ENCODE assay signal across 1 fruit fly cellular context in genomic region chrX:14839047-14839446, dm6.
TF ChIP-seq lines count a peak whose summit lies in the region.

Gene CG32590 (minus strand): TSS chrX:14839106.
Gene Flo2 (plus strand): TSS chrX:14839376.

TF ChIP-seq in whole organism, embryonic, 481 proteins besides CTCF, POLR2A, EP300 and RAD21 (continued from another document and continues in another):
- peak; percentile 68; the same call in 2 of the 3 replicates for TF ChIP-seq CG6175 (GFP tag; IDR thresholded peaks at IDR 0.05; lab: Robert Waterston, UW)
- no peak for TF ChIP-seq CG31388 (GFP tag; optimal IDR thresholded peaks at IDR 0.05; lab: Kevin White, UChicago)
- TF ChIP-seq HLH54F (GFP tag; optimal IDR thresholded peaks at IDR 0.05; lab: Kevin White, UChicago): peak; percentile 83
- TF ChIP-seq CG4820 (GFP tag; optimal IDR thresholded peaks at IDR 0.05; lab: Kevin White, UChicago): peak; percentile 50
- no peak for TF ChIP-seq Hr39 (optimal IDR thresholded peaks at IDR 0.05; lab: Kevin White, UChicago)
- TF ChIP-seq Gsc (GFP tag; IDR thresholded peaks at IDR 0.05; lab: Robert Waterston, UW): peak; percentile 25; the same call in 1 of the 2 replicates
- peak; percentile 77 for TF ChIP-seq ssp (GFP tag; IDR thresholded peaks at IDR 0.05; lab: Robert Waterston, UW)
- peak; percentile 67 for TF ChIP-seq CG4730 (GFP tag; IDR thresholded peaks at IDR 0.05; lab: Robert Waterston, UW)
- peak; percentile 79 for TF ChIP-seq ken (GFP tag; IDR thresholded peaks at IDR 0.05; lab: Robert Waterston, UW)
- no peak for TF ChIP-seq org-1 (GFP tag; optimal IDR thresholded peaks at IDR 0.05; lab: Kevin White, UChicago)
- TF ChIP-seq CG8388 (GFP tag; optimal IDR thresholded peaks at IDR 0.05; lab: Kevin White, UChicago): peak; percentile 58
- peak; percentile 79 for TF ChIP-seq CG11560 (tag; IDR thresholded peaks at IDR 0.05; lab: Robert Waterston, UW)
- TF ChIP-seq sisA (GFP tag; IDR thresholded peaks at IDR 0.05; lab: Robert Waterston, UW): peak; percentile 84
- peak; percentile 80 for TF ChIP-seq Hsf (GFP tag; optimal IDR thresholded peaks at IDR 0.05; lab: Kevin White, UChicago)
- peak; percentile 18; the same call in 1 of the 3 replicates for TF ChIP-seq jigr1 (GFP tag; IDR thresholded peaks at IDR 0.05; lab: Robert Waterston, UW)
- peak; percentile 83 for TF ChIP-seq Atf6 (GFP tag; IDR thresholded peaks at IDR 0.05; lab: Robert Waterston, UW)
- peak; percentile 50 for TF ChIP-seq CG15601 (tag; optimal IDR thresholded peaks at IDR 0.05; lab: Kevin White, UChicago)
- TF ChIP-seq tup (GFP tag; optimal IDR thresholded peaks at IDR 0.05; lab: Kevin White, UChicago): peak; percentile 55
- peak; percentile 64; the same call in 2 of the 3 replicates for TF ChIP-seq CG11695 (GFP tag; IDR thresholded peaks at IDR 0.05; lab: Robert Waterston, UW)
- TF ChIP-seq disco-r (GFP tag; optimal IDR thresholded peaks at IDR 0.05; lab: Kevin White, UChicago): peak; percentile 19
- TF ChIP-seq CG1602 (GFP tag; optimal IDR thresholded peaks at IDR 0.05; lab: Kevin White, UChicago): peak; percentile 67
- TF ChIP-seq CG7271 (tag; optimal IDR thresholded peaks at IDR 0.05; lab: Kevin White, UChicago): peak; percentile 15
- peak; percentile 12 for TF ChIP-seq CG33557 (GFP tag; optimal IDR thresholded peaks at IDR 0.05; lab: Kevin White, UChicago)
- TF ChIP-seq Dref (GFP tag; IDR thresholded peaks at IDR 0.05; lab: Robert Waterston, UW): peak; percentile 85
- TF ChIP-seq CG12769 (tag; optimal IDR thresholded peaks at IDR 0.05; lab: Kevin White, UChicago): no peak
- TF ChIP-seq CG2678 (tag; optimal IDR thresholded peaks at IDR 0.05; lab: Kevin White, UChicago): peak; percentile 60
- TF ChIP-seq sd (tag; optimal IDR thresholded peaks at IDR 0.05; lab: Kevin White, UChicago): no peak
- no peak for TF ChIP-seq CG9437 (GFP tag; optimal IDR thresholded peaks at IDR 0.05; lab: Kevin White, UChicago)
- 0 out of 2 replicates have a peak, but pooled peaks have one; percentile 24 for TF ChIP-seq dan (GFP tag; IDR thresholded peaks at IDR 0.05; lab: Robert Waterston, UW)
- TF ChIP-seq CG31441 (GFP tag; IDR thresholded peaks at IDR 0.05; lab: Robert Waterston, UW): peak; percentile 50; the same call in 1 of the 2 replicates
- peak; percentile 76 for TF ChIP-seq CG12942 (GFP tag; optimal IDR thresholded peaks at IDR 0.05; lab: Kevin White, UChicago)
- peak; percentile 55 for TF ChIP-seq Taf1 (GFP tag; IDR thresholded peaks at IDR 0.05; lab: Robert Waterston, UW)
- TF ChIP-seq odd (GFP tag; optimal IDR thresholded peaks at IDR 0.05; lab: Kevin White, UChicago): no peak
- TF ChIP-seq pros (GFP tag; optimal IDR thresholded peaks at IDR 0.05; lab: Kevin White, UChicago): no peak
- TF ChIP-seq Poxn (GFP tag; IDR thresholded peaks at IDR 0.05; lab: Robert Waterston, UW): no peak; the same call in 1 of the 2 replicates
- TF ChIP-seq maf-S (GFP tag; optimal IDR thresholded peaks at IDR 0.05; lab: Kevin White, UChicago): peak; percentile 72
- peak; percentile 94 for TF ChIP-seq CG6791 (GFP tag; IDR thresholded peaks at IDR 0.05; lab: Robert Waterston, UW; ENCODE audit: partially characterized antibody)
- peak; percentile 77 for TF ChIP-seq Awh (GFP tag; IDR thresholded peaks at IDR 0.05; lab: Robert Waterston, UW)
- TF ChIP-seq CG12744 (GFP tag; optimal IDR thresholded peaks at IDR 0.05; lab: Kevin White, UChicago): no peak
- TF ChIP-seq CG13287 (GFP tag; IDR thresholded peaks at IDR 0.05; lab: Robert Waterston, UW; ENCODE audit: partially characterized antibody): peak; percentile 98
- no peak for TF ChIP-seq Hr78 (GFP tag; optimal IDR thresholded peaks at IDR 0.05; lab: Kevin White, UChicago)
- TF ChIP-seq cad (GFP tag; optimal IDR thresholded peaks at IDR 0.05; lab: Kevin White, UChicago): no peak
- TF ChIP-seq lov (optimal IDR thresholded peaks at IDR 0.05; lab: Kevin White, UChicago): no peak
- peak; percentile 47; the same call in 1 of the 3 replicates for TF ChIP-seq lov (GFP tag; IDR thresholded peaks at IDR 0.05; lab: Robert Waterston, UW)
- TF ChIP-seq CG5180 (GFP tag; optimal IDR thresholded peaks at IDR 0.05; lab: Kevin White, UChicago): no peak
- TF ChIP-seq CG15011 (GFP tag; optimal IDR thresholded peaks at IDR 0.05; lab: Kevin White, UChicago): no peak
- TF ChIP-seq CG12236 (GFP tag; optimal IDR thresholded peaks at IDR 0.05; lab: Kevin White, UChicago): peak; percentile 10
- TF ChIP-seq fru (optimal IDR thresholded peaks at IDR 0.05; lab: Kevin White, UChicago): no peak
- TF ChIP-seq CG8765 (GFP tag; IDR thresholded peaks at IDR 0.05; lab: Robert Waterston, UW): peak; percentile 79
- peak; percentile 90 for TF ChIP-seq CG2120 (GFP tag; optimal IDR thresholded peaks at IDR 0.05; lab: Kevin White, UChicago)
- TF ChIP-seq ERR (GFP tag; optimal IDR thresholded peaks at IDR 0.05; lab: Kevin White, UChicago): peak; percentile 47
- TF ChIP-seq MESR4 (GFP tag; optimal IDR thresholded peaks at IDR 0.05; lab: Kevin White, UChicago): peak; percentile 25
- TF ChIP-seq CG12155 (GFP tag; optimal IDR thresholded peaks at IDR 0.05; lab: Kevin White, UChicago): peak; percentile 66
- peak; percentile 59 for TF ChIP-seq Drgx (GFP tag; IDR thresholded peaks at IDR 0.05; lab: Robert Waterston, UW)
- peak; percentile 74 for TF ChIP-seq CG4424 (GFP tag; optimal IDR thresholded peaks at IDR 0.05; lab: Kevin White, UChicago)
- TF ChIP-seq CG8281 (tag; optimal IDR thresholded peaks at IDR 0.05; lab: Kevin White, UChicago): peak; percentile 15
- TF ChIP-seq CG11247 (GFP tag; IDR thresholded peaks at IDR 0.05; lab: Robert Waterston, UW): peak; percentile 81
- TF ChIP-seq Bteb2 (GFP tag; optimal IDR thresholded peaks at IDR 0.05; lab: Kevin White, UChicago): peak; percentile 53
- peak; percentile 52 for TF ChIP-seq slp2 (GFP tag; optimal IDR thresholded peaks at IDR 0.05; lab: Kevin White, UChicago)
- no peak for TF ChIP-seq Hmx (GFP tag; optimal IDR thresholded peaks at IDR 0.05; lab: Kevin White, UChicago)
- peak; percentile 79 for TF ChIP-seq ase (GFP tag; IDR thresholded peaks at IDR 0.05; lab: Robert Waterston, UW)
- TF ChIP-seq Rx (GFP tag; IDR thresholded peaks at IDR 0.05; lab: Robert Waterston, UW): peak; percentile 28; the same call in 1 of the 2 replicates
- TF ChIP-seq h (optimal IDR thresholded peaks at IDR 0.05; lab: Kevin White, UChicago): no peak
- peak; percentile 38 for TF ChIP-seq CG16815 (GFP tag; optimal IDR thresholded peaks at IDR 0.05; lab: Kevin White, UChicago)
- TF ChIP-seq Stat92E (GFP tag; optimal IDR thresholded peaks at IDR 0.05; lab: Kevin White, UChicago): no peak
- peak; percentile 78 for TF ChIP-seq CG6689 (GFP tag; IDR thresholded peaks at IDR 0.05; lab: Robert Waterston, UW)
- TF ChIP-seq CG4328 (GFP tag; optimal IDR thresholded peaks at IDR 0.05; lab: Kevin White, UChicago): no peak
- peak; percentile 37 for TF ChIP-seq CG3065 (GFP tag; optimal IDR thresholded peaks at IDR 0.05; lab: Kevin White, UChicago)
- peak; percentile 43 for TF ChIP-seq Dad (GFP tag; optimal IDR thresholded peaks at IDR 0.05; lab: Kevin White, UChicago)
- peak; percentile 91 for TF ChIP-seq CG2116 (GFP tag; optimal IDR thresholded peaks at IDR 0.05; lab: Kevin White, UChicago)
- TF ChIP-seq zfh1 (GFP tag; IDR thresholded peaks at IDR 0.05; lab: Robert Waterston, UW): peak; percentile 83
- TF ChIP-seq HmgZ (tag; optimal IDR thresholded peaks at IDR 0.05; lab: Kevin White, UChicago): peak; percentile 69
- peak; percentile 40 for TF ChIP-seq D19A (tag; optimal IDR thresholded peaks at IDR 0.05; lab: Kevin White, UChicago)
- no peak for TF ChIP-seq Sry-β (GFP tag; optimal IDR thresholded peaks at IDR 0.05; lab: Kevin White, UChicago)
- no peak for TF ChIP-seq CG1529 (GFP tag; optimal IDR thresholded peaks at IDR 0.05; lab: Kevin White, UChicago)
- TF ChIP-seq dimm (GFP tag; IDR thresholded peaks at IDR 0.05; lab: Robert Waterston, UW): 0 out of 2 replicates have a peak, but pooled peaks have one; percentile 5
- peak; percentile 67; the same call in 2 of the 3 replicates for TF ChIP-seq so (GFP tag; IDR thresholded peaks at IDR 0.05; lab: Robert Waterston, UW)
- TF ChIP-seq corto (GFP tag; optimal IDR thresholded peaks at IDR 0.05; lab: Kevin White, UChicago): peak; percentile 38
- TF ChIP-seq Ets65A (GFP tag; lab: Kevin White, UChicago): peak; percentile 97
- peak; percentile 55; the same call in 2 of the 3 replicates for TF ChIP-seq CG17361 (GFP tag; IDR thresholded peaks at IDR 0.05; lab: Robert Waterston, UW)
- peak; percentile 66 for TF ChIP-seq Ssrp (tag; optimal IDR thresholded peaks at IDR 0.05; lab: Kevin White, UChicago)
- no peak for TF ChIP-seq usp (GFP tag; optimal IDR thresholded peaks at IDR 0.05; lab: Kevin White, UChicago)
- TF ChIP-seq CG17186 (GFP tag; optimal IDR thresholded peaks at IDR 0.05; lab: Kevin White, UChicago): peak; percentile 12
- peak; percentile 9 for TF ChIP-seq crc (GFP tag; optimal IDR thresholded peaks at IDR 0.05; lab: Kevin White, UChicago)
- TF ChIP-seq rib (GFP tag; IDR thresholded peaks at IDR 0.05; lab: Robert Waterston, UW): peak; percentile 76
- peak; percentile 42 for TF ChIP-seq Fer1 (GFP tag; optimal IDR thresholded peaks at IDR 0.05; lab: Kevin White, UChicago)
- no peak for TF ChIP-seq CG11696 (GFP tag; IDR thresholded peaks at IDR 0.05; lab: Robert Waterston, UW)
- peak; percentile 73; the same call in 2 of the 3 replicates for TF ChIP-seq H15 (GFP tag; IDR thresholded peaks at IDR 0.05; lab: Robert Waterston, UW)
- peak; percentile 79 to 81 for TF ChIP-seq dpn (GFP tag; optimal IDR thresholded peaks at IDR 0.05; lab: Kevin White, UChicago)
- TF ChIP-seq Sry-δ (GFP tag; optimal IDR thresholded peaks at IDR 0.05; lab: Kevin White, UChicago): peak; percentile 94
- TF ChIP-seq Six4 (GFP tag; optimal IDR thresholded peaks at IDR 0.05; lab: Kevin White, UChicago): peak; percentile 63
- TF ChIP-seq gro (GFP tag; optimal IDR thresholded peaks at IDR 0.05; lab: Kevin White, UChicago): peak; percentile 69
- TF ChIP-seq CG17802 (tag; optimal IDR thresholded peaks at IDR 0.05; lab: Kevin White, UChicago): peak; percentile 3
- TF ChIP-seq CG6683 (GFP tag; optimal IDR thresholded peaks at IDR 0.05; lab: Kevin White, UChicago): peak; percentile 25
- peak; percentile 64 for TF ChIP-seq Adf1 (GFP tag; IDR thresholded peaks at IDR 0.05; lab: Robert Waterston, UW)
- peak; percentile 63 for TF ChIP-seq repo (GFP tag; optimal IDR thresholded peaks at IDR 0.05; lab: Kevin White, UChicago)
- peak; percentile 82 for TF ChIP-seq ara (GFP tag; IDR thresholded peaks at IDR 0.05; lab: Robert Waterston, UW)
- peak; percentile 53 for TF ChIP-seq tap (tag; optimal IDR thresholded peaks at IDR 0.05; lab: Kevin White, UChicago)
- TF ChIP-seq ap (GFP tag; IDR thresholded peaks at IDR 0.05; lab: Robert Waterston, UW): peak; percentile 66; the same call in 1 of the 2 replicates
- TF ChIP-seq Myb (GFP tag; optimal IDR thresholded peaks at IDR 0.05; lab: Kevin White, UChicago): peak; percentile 65
- TF ChIP-seq CG14014 (GFP tag; IDR thresholded peaks at IDR 0.05; lab: Robert Waterston, UW): peak; percentile 67
- TF ChIP-seq sens (GFP tag; lab: Kevin White, UChicago): peak; percentile 96
- peak; percentile 79; the same call in 1 of the 2 replicates for TF ChIP-seq CG42726 (GFP tag; IDR thresholded peaks at IDR 0.05; lab: Robert Waterston, UW; ENCODE audit: partially characterized antibody)
- peak; percentile 34 for TF ChIP-seq bcd (GFP tag; optimal IDR thresholded peaks at IDR 0.05; lab: Kevin White, UChicago)
- TF ChIP-seq nerfin-2 (GFP tag; IDR thresholded peaks at IDR 0.05; lab: Robert Waterston, UW; ENCODE audit: partially characterized antibody): peak; percentile 97
- TF ChIP-seq inv (GFP tag; IDR thresholded peaks at IDR 0.05; lab: Robert Waterston, UW; ENCODE audit: partially characterized antibody): peak; percentile 95
- no peak for TF ChIP-seq ftz-f1 (GFP tag; optimal IDR thresholded peaks at IDR 0.05; lab: Kevin White, UChicago)
- TF ChIP-seq CG10274 (GFP tag; optimal IDR thresholded peaks at IDR 0.05; lab: Kevin White, UChicago): no peak
- TF ChIP-seq lbe (GFP tag; optimal IDR thresholded peaks at IDR 0.05; lab: Kevin White, UChicago): peak; percentile 69
- TF ChIP-seq danr (GFP tag; IDR thresholded peaks at IDR 0.05; lab: Robert Waterston, UW): peak; percentile 69
- no peak for TF ChIP-seq run (tag; optimal IDR thresholded peaks at IDR 0.05; lab: Kevin White, UChicago)
- no peak for TF ChIP-seq br (optimal IDR thresholded peaks at IDR 0.05; lab: Kevin White, UChicago)
- TF ChIP-seq crp (GFP tag; optimal IDR thresholded peaks at IDR 0.05; lab: Kevin White, UChicago): peak in 1 of 2 experiments; percentile 1
- TF ChIP-seq Aef1 (GFP tag; IDR thresholded peaks at IDR 0.05; lab: Robert Waterston, UW): peak; percentile 80
- peak; percentile 66 for TF ChIP-seq CG7786 (GFP tag; optimal IDR thresholded peaks at IDR 0.05; lab: Kevin White, UChicago)
- no peak for TF ChIP-seq CG7745 (tag; optimal IDR thresholded peaks at IDR 0.05; lab: Kevin White, UChicago)
- TF ChIP-seq CG4360 (GFP tag; IDR thresholded peaks at IDR 0.05; lab: Robert Waterston, UW): no peak
- TF ChIP-seq en (GFP tag; optimal IDR thresholded peaks at IDR 0.05; lab: Kevin White, UChicago): no peak
- peak; percentile 23 for TF ChIP-seq cwo (GFP tag; optimal IDR thresholded peaks at IDR 0.05; lab: Kevin White, UChicago)
- no peak for TF ChIP-seq sqz (GFP tag; optimal IDR thresholded peaks at IDR 0.05; lab: Kevin White, UChicago)
- TF ChIP-seq CG10565 (GFP tag; optimal IDR thresholded peaks at IDR 0.05; lab: Kevin White, UChicago): no peak
- peak; percentile 85 for TF ChIP-seq stwl (tag; optimal IDR thresholded peaks at IDR 0.05; lab: Kevin White, UChicago)
- no peak for TF ChIP-seq CG4707 (GFP tag; optimal IDR thresholded peaks at IDR 0.05; lab: Kevin White, UChicago)
- peak; percentile 44 for TF ChIP-seq gsb-n (tag; optimal IDR thresholded peaks at IDR 0.05; lab: Kevin White, UChicago)
- peak; percentile 69 for TF ChIP-seq Fer3 (tag; optimal IDR thresholded peaks at IDR 0.05; lab: Kevin White, UChicago)
- peak; percentile 59; the same call in 2 of the 3 replicates for TF ChIP-seq B-H1 (GFP tag; IDR thresholded peaks at IDR 0.05; lab: Robert Waterston, UW)
- TF ChIP-seq CkIIα-i1 (GFP tag; IDR thresholded peaks at IDR 0.05; lab: Robert Waterston, UW): no peak
- peak; percentile 79 for TF ChIP-seq nmo (GFP tag; optimal IDR thresholded peaks at IDR 0.05; lab: Kevin White, UChicago)
- TF ChIP-seq grau (tag; optimal IDR thresholded peaks at IDR 0.05; lab: Kevin White, UChicago): peak; percentile 68
- peak; percentile 92 for TF ChIP-seq amos (GFP tag; IDR thresholded peaks at IDR 0.05; lab: Robert Waterston, UW; ENCODE audit: partially characterized antibody)
- peak; percentile 71; the same call in 1 of the 2 replicates for TF ChIP-seq Nf-YA (GFP tag; IDR thresholded peaks at IDR 0.05; lab: Robert Waterston, UW)
